Fruit fly (Drosophila melanogaster): Measurements from ENCODE around the gene Rox8.

The Rox8 gene

dm6 chr3R:24010637-24011214 lies 37.3 kb downstream of the Rox8 start (continued):
- TF ChIP-seq CG11723 (GFP tag; optimal IDR thresholded peaks at IDR 0.05) (peak; percentile 3), CG9609 (GFP tag; optimal IDR thresholded peaks at IDR 0.05) (no peak), D19B (GFP tag; optimal IDR thresholded peaks at IDR 0.05) (no peak), hkb (optimal IDR thresholded peaks at IDR 0.05) (no peak), hkb (GFP tag; IDR thresholded peaks at IDR 0.05) (peak; percentile 76), CG2129 (GFP tag; IDR thresholded peaks at IDR 0.05; ENCODE audit: partially characterized antibody) (no peak), lov (optimal IDR thresholded peaks at IDR 0.05) (no peak), lov (GFP tag; IDR thresholded peaks at IDR 0.05) (no peak), inv (GFP tag; IDR thresholded peaks at IDR 0.05; ENCODE audit: partially characterized antibody) (no peak), CG1602 (GFP tag; optimal IDR thresholded peaks at IDR 0.05) (peak; percentile 11), CG11085 (GFP tag; IDR thresholded peaks at IDR 0.05) (peak; percentile 28; the same call in 1 of the 2 replicates), HmgD (GFP tag; optimal IDR thresholded peaks at IDR 0.05) (no peak), CG9932 (GFP tag; IDR thresholded peaks at IDR 0.05) (peak; percentile 55), danr (GFP tag; IDR thresholded peaks at IDR 0.05) (peak; percentile 64), jigr1 (GFP tag; IDR thresholded peaks at IDR 0.05) (0 out of 3 replicates have a peak, but pooled peaks have one; percentile 29), cad (GFP tag; optimal IDR thresholded peaks at IDR 0.05) (no peak), cato (GFP tag; optimal IDR thresholded peaks at IDR 0.05; ENCODE audit: borderline replicate concordance) (peak; percentile 5), ssp (GFP tag; IDR thresholded peaks at IDR 0.05) (peak; percentile 44; the same call in 1 of the 2 replicates), Stat92E (GFP tag; optimal IDR thresholded peaks at IDR 0.05) (no peak), CG10321 (GFP tag; IDR thresholded peaks at IDR 0.05) (no peak), CG34376 (GFP tag; optimal IDR thresholded peaks at IDR 0.05) (no peak), ATbp (GFP tag; optimal IDR thresholded peaks at IDR 0.05) (peak; percentile 46), CG13775 (GFP tag; optimal IDR thresholded peaks at IDR 0.05) (peak; percentile 40), CG5245 (GFP tag; optimal IDR thresholded peaks at IDR 0.05) (peak; percentile 4), gro (GFP tag; optimal IDR thresholded peaks at IDR 0.05) (no peak), Asciz (GFP tag; optimal IDR thresholded peaks at IDR 0.05) (no peak), CG7786 (GFP tag; optimal IDR thresholded peaks at IDR 0.05) (peak; percentile 15), CrebB (tag; optimal IDR thresholded peaks at IDR 0.05) (peak; percentile 30), CG10274 (GFP tag; optimal IDR thresholded peaks at IDR 0.05) (no peak), CG11247 (GFP tag; IDR thresholded peaks at IDR 0.05) (peak; percentile 50; the same call in 1 of the 2 replicates), CG13624 (GFP tag; optimal IDR thresholded peaks at IDR 0.05) (peak; percentile 29), CG12391 (tag; optimal IDR thresholded peaks at IDR 0.05) (peak; percentile 67), Drgx (GFP tag; IDR thresholded peaks at IDR 0.05) (peak; percentile 74), ap (GFP tag; IDR thresholded peaks at IDR 0.05) (peak; percentile 35; the same call in 1 of the 2 replicates), CG4404 (GFP tag; IDR thresholded peaks at IDR 0.05) (peak; percentile 33), CG18476 (GFP tag; optimal IDR thresholded peaks at IDR 0.05) (no peak), ftz-f1 (GFP tag; optimal IDR thresholded peaks at IDR 0.05) (no peak), tna (GFP tag; IDR thresholded peaks at IDR 0.05; ENCODE audit: partially characterized antibody) (no peak), fd96Cb (tag; optimal IDR thresholded peaks at IDR 0.05) (peak; percentile 26), psq (GFP tag; optimal IDR thresholded peaks at IDR 0.05) (no peak), Dll (GFP tag; IDR thresholded peaks at IDR 0.05; ENCODE audit: partially characterized antibody) (no peak), pum (GFP tag; optimal IDR thresholded peaks at IDR 0.05) (no peak), CG17612 (GFP tag; IDR thresholded peaks at IDR 0.05) (peak; percentile 43; the same call in 1 of the 2 replicates), CG3995 (GFP tag; optimal IDR thresholded peaks at IDR 0.05) (no peak), CG34422 (GFP tag; IDR thresholded peaks at IDR 0.05) (0 out of 3 replicates have a peak, but pooled peaks have one; percentile 37), repo (GFP tag; optimal IDR thresholded peaks at IDR 0.05) (no peak), CG12071 (GFP tag; optimal IDR thresholded peaks at IDR 0.05) (peak; percentile 5), CG10267 (tag; optimal IDR thresholded peaks at IDR 0.05) (peak; percentile 40), dati (GFP tag; IDR thresholded peaks at IDR 0.05) (no peak), fd64A (GFP tag; optimal IDR thresholded peaks at IDR 0.05) (no peak), ci (GFP tag; IDR thresholded peaks at IDR 0.05) (peak; percentile 79)

All from whole organism, embryonic.